Worm (Caenorhabditis elegans): Measurements from ENCODE around the gene vrk-1.

DNA sequence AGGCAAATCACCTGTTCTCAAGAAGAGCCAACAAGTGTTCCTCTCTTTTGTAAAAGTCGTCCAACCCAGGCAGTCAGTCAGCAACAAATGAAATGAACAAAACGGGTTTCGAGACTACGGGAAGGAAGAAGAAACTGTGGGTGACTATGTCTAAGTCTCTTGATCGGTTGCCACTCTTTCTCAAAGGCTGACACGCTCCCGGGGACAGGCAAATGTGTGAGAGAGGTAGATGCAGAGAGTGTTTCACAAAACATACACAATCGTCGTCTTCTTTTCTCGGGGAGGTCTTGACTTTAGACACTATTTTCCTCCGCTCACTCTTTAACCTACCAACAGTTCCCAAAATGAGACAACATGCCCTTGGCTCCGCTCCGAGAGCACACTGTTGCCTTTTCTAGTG lies 9.3 kb downstream of the vrk-1 start:
- TF ChIP-seq dao-5 (tag; optimal IDR thresholded peaks at IDR 0.05) (peak; percentile 25), him-1 (tag; optimal IDR thresholded peaks at IDR 0.05) (no peak)

Measured in whole organism, L4/young adult.